Worm (Caenorhabditis elegans) whole organism, young adult: Measurements from ENCODE around the gene Y68A4B.3.

Experiments used
- F57C9.4 ChIP-seq: sonication (generic microtip); optimal IDR thresholded peaks from 2 replicates; lab custom pipeline; 2017; ENCODE audit warnings: mild to moderate bottlenecking, missing genetic modification characterization, missing compliant biosample characterization
- nfya-1 ChIP-seq: sonication (generic microtip); optimal IDR thresholded peaks from 2 replicates; lab custom pipeline; 2017; ENCODE audit warnings: antibody characterized with exemption, missing compliant biosample characterization, missing genetic modification characterization, borderline replicate concordance; ENCODE audit not compliant: insufficient read depth

DNA sequence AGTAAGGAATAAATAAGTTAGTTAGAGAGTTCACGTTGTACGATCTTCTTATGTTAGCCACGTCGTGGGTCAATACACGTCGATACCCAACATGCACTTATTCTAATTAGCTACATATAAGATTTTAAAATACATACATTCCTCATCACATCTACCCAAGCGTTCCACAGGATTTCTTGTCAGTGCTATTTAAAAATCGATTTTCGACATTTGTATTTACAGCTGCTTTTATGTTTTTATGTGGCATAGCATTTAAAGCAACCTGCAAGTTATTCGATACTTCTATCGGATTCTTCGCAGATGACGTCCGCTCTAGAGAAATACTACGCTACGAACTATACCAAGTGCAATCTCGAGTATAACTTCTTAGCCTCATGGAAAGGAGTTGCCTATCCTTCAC, 13.0 kb upstream of the Y68A4B.3 start, which contains the start of gene srh-115:
- TF ChIP-seq F57C9.4 (tag; lab: Kevin White, UChicago) (no peak), nfya-1 (no peak)
